Fruit fly (Drosophila melanogaster) whole organism, embryonic: ENCODE data around the gene CG31344.

ENCODE experiments used
- CG30403 ChIP-seq: fragments of 200-800 bp; sonication (Bioruptor generic); optimal IDR thresholded peaks from 3 replicates; lab custom pipeline; 2016; ENCODE audit warnings: missing biosample characterization, missing genetic modification characterization
- CG42726 ChIP-seq: fragments of 200-800 bp; sonication (Bioruptor generic); IDR thresholded peaks from 2 replicates; pipeline ENCODE4 v1.3.6; 2022; ENCODE audit warnings: missing biosample characterization, missing genetic modification characterization; ENCODE audit not compliant: partially characterized antibody
- CG8944 ChIP-seq: fragments of 200-800 bp; sonication (Bioruptor generic); optimal IDR thresholded peaks from 3 replicates; lab custom pipeline; 2016; ENCODE audit warnings: missing biosample characterization, missing genetic modification characterization
- CG9876 ChIP-seq: fragments of 200-800 bp; sonication (Bioruptor generic); optimal IDR thresholded peaks from 2 replicates; lab custom pipeline; 2016; ENCODE audit warnings: missing biosample characterization, missing genetic modification characterization
- E2f1 ChIP-seq: fragments of 200-800 bp; sonication (Bioruptor generic); IDR thresholded peaks from 2 replicates; pipeline ENCODE4 v1.3.6; 2022; ENCODE audit warnings: missing biosample characterization, missing genetic modification characterization
- Elba2 ChIP-seq: fragments of 200-800 bp; sonication (Bioruptor generic); optimal IDR thresholded peaks from 3 replicates; lab custom pipeline; 2016; ENCODE audit warnings: missing biosample characterization, missing genetic modification characterization
- Myb ChIP-seq: fragments of 200-800 bp; sonication (Bioruptor generic); optimal IDR thresholded peaks from 2 replicates; lab custom pipeline; 2016; ENCODE audit warnings: missing biosample characterization, missing genetic modification characterization
- dmrt11E ChIP-seq: fragments of 200-800 bp; sonication (Bioruptor generic); optimal IDR thresholded peaks from 3 replicates; lab custom pipeline; 2018; ENCODE audit warnings: missing biosample characterization, mild to moderate bottlenecking, missing genetic modification characterization, moderate library complexity
- emc ChIP-seq: fragments of 200-800 bp; sonication (Bioruptor generic); optimal IDR thresholded peaks from 2 replicates; lab custom pipeline; 2016; ENCODE audit warnings: missing biosample characterization, missing genetic modification characterization
- hb ChIP-seq: fragments of 200-800 bp; sonication (Bioruptor generic); IDR thresholded peaks from 3 replicates; pipeline ENCODE4 v1.3.6; 2022; ENCODE audit warnings: missing biosample characterization, missing genetic modification characterization; ENCODE audit not compliant: partially characterized antibody
- ssp ChIP-seq: fragments of 200-800 bp; sonication (Bioruptor generic); IDR thresholded peaks from 2 replicates; pipeline ENCODE4 v1.3.6; 2022; ENCODE audit warnings: missing biosample characterization, missing genetic modification characterization

DNA sequence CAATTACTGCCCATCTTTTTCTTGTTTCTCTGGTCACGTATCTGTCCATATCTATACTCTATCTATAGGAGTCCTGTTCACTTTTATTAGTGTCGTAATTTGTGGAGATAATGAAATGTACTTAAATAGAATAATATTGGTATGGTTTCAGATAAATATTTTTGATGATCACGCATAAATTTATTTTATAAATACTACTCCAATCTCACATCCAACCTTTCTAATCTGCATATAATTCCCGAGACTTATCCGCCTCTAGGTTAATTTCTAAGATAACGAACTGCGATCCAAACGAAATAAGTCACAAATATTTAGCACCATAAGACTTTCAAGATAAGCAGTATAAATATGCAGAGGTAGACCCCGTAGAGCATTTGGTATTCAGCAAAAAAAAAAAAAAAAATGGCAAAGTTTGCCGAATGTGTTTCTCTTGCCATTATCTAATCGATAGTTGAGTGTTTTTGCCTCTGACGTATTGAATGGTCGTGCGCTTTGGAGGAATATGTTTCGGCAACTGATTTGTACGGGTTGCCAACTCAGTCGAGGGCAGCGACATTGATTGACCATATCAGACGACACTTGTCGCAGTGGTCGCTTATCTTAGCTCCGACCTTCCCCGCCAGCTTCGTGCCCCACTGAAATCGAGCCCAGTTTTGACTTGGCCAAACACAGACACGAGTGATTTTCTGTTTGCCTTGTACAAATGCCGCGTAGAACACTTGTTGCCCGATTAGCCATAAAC, 26.9 kb downstream of the CG31344 start:
- no peak for TF ChIP-seq CG30403 (GFP tag; lab: Kevin White, UChicago)
- no peak for TF ChIP-seq CG8944 (GFP tag; lab: Kevin White, UChicago)
- TF ChIP-seq ssp (GFP tag; lab: Robert Waterston, UW): no peak
- no peak for TF ChIP-seq CG9876 (GFP tag; lab: Kevin White, UChicago)
- no peak for TF ChIP-seq E2f1 (GFP tag; lab: Robert Waterston, UW)
- TF ChIP-seq hb (GFP tag; lab: Robert Waterston, UW): no peak
- no peak for TF ChIP-seq CG42726 (GFP tag; lab: Robert Waterston, UW)
- no peak for TF ChIP-seq emc (GFP tag; lab: Kevin White, UChicago)
- TF ChIP-seq Elba2 (GFP tag; lab: Kevin White, UChicago): no peak
- no peak for TF ChIP-seq dmrt11E (tag; lab: Kevin White, UChicago)
- TF ChIP-seq Myb (GFP tag; lab: Kevin White, UChicago): no peak
